Worm (Caenorhabditis elegans) whole organism, L3 larva: ENCODE measurements around the gene F56D6.23.

Experiments
- R02D3.7 ChIP-seq: fragments of 150-350 bp; optimal IDR thresholded peaks from 2 replicates; lab custom pipeline; 2014; ENCODE audit warnings: missing biosample characterization, missing genetic modification characterization
- ceh-28 ChIP-seq: fragments of 150-350 bp; optimal IDR thresholded peaks from 2 replicates; lab custom pipeline; 2014; ENCODE audit warnings: missing biosample characterization, missing genetic modification reagents, missing genetic modification characterization
- ceh-9 ChIP-seq: sonication (generic microtip); optimal IDR thresholded peaks from 2 replicates; lab custom pipeline; 2018; ENCODE audit warnings: missing biosample characterization, missing genetic modification characterization
- nhr-11 ChIP-seq: fragments of 150-350 bp; optimal IDR thresholded peaks from 2 replicates; lab custom pipeline; 2014; ENCODE audit warnings: missing biosample characterization, missing genetic modification characterization
- nhr-28 ChIP-seq: fragments of 150-350 bp; optimal IDR thresholded peaks from 2 replicates; lab custom pipeline; 2014; ENCODE audit warnings: missing biosample characterization, missing genetic modification characterization
- nhr-76 ChIP-seq: fragments of 150-350 bp; sonication (generic microtip); optimal IDR thresholded peaks from 5 replicates; lab custom pipeline; 2014; ENCODE audit warnings: missing biosample characterization, missing genetic modification characterization
- pha-4 ChIP-seq: fragments of 150-350 bp; optimal IDR thresholded peaks from 2 replicates; lab custom pipeline; 2014; ENCODE audit warnings: missing biosample characterization, missing genetic modification reagents, missing genetic modification characterization
- pqm-1 ChIP-seq: fragments of 150-350 bp; optimal IDR thresholded peaks from 2 replicates; lab custom pipeline; 2017; ENCODE audit warnings: missing biosample characterization, missing genetic modification characterization, inconsistent platforms
- snpc-4 ChIP-seq: fragments of 150-350 bp; optimal IDR thresholded peaks from 2 replicates; lab custom pipeline; 2014; ENCODE audit warnings: missing biosample characterization, missing genetic modification characterization
- tbx-2 ChIP-seq: sonication (generic microtip); optimal IDR thresholded peaks from 2 replicates; lab custom pipeline; 2016; ENCODE audit warnings: mild to moderate bottlenecking, missing genetic modification characterization, missing compliant biosample characterization
- unc-62 ChIP-seq: fragments of 150-350 bp; sonication (generic microtip); optimal IDR thresholded peaks from 4 replicates; lab custom pipeline; 2014; ENCODE audit warnings: missing biosample characterization, missing genetic modification reagents, missing genetic modification characterization

DNA sequence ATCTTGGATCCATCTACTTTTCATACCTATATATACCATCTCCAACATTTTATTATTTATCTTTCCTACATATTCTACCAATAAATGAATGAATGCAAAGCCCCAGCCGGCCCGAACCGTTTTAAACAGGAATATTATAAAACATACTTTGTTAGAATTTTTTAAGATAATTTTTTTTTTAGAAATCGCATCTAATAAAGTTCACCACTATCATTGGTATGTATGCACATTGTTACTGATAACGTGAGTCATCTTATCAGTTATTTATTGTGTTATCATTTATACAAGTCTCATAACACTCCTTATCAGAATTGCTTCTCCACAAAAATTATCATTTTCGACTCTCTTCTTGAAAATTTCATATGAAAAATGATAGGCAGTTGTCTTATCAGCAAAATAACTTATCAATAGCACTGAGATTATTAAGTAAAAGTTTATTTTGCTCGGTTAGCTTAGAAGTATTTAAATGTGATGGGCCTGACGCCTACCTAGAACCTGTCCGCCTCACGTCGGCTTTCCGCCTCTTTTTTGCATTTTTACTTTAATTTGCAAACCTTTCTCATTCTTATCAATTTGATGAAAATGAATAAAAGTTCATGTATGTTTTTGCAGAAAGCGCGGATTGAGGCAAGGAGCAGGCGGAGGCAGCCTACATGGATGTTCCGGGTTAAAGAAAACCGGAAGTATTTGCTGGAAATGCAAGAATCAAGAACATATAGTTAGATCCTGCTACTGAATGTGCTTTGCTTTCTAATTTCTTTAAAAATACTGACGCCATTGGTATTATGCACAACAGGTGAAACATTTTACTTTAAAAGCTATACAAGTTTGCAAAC, 18.3 kb upstream of the F56D6.23 start, which contains the start of gene srz-62:
- TF ChIP-seq nhr-28 (tag; lab: Kevin White, UChicago), result no peak
- TF ChIP-seq unc-62 (GFP tag; lab: Kevin White, UChicago), result no peak
- no peak for TF ChIP-seq snpc-4
- no peak for TF ChIP-seq ceh-9 (tag; lab: Kevin White, UChicago)
- no peak for TF ChIP-seq tbx-2 (tag; lab: Kevin White, UChicago)
- TF ChIP-seq pha-4 (tag; lab: Kevin White, UChicago), result peak; percentile 91
- TF ChIP-seq nhr-11, result no peak
- TF ChIP-seq ceh-28, result no peak
- peak; percentile 100 for TF ChIP-seq pqm-1
- TF ChIP-seq R02D3.7 (tag; lab: Kevin White, UChicago), result no peak
- TF ChIP-seq nhr-76 (tag; lab: Kevin White, UChicago), result no peak
